Worm (Caenorhabditis elegans) whole organism, mixed stage, embryonic: ENCODE data around the gene F54D5.15.

Source experiments
- nhr-2 ChIP-seq: fragments of 150-350 bp; optimal IDR thresholded peaks from 2 replicates; lab custom pipeline; 2014; ENCODE audit warnings: missing biosample characterization, missing genetic modification characterization
- nhr-28 ChIP-seq: fragments of 150-350 bp; optimal IDR thresholded peaks from 2 replicates; lab custom pipeline; 2014; ENCODE audit warnings: missing biosample characterization, missing genetic modification characterization
- snpc-4 ChIP-seq: fragments of 150-350 bp; optimal IDR thresholded peaks from 2 replicates; lab custom pipeline; 2014; ENCODE audit warnings: missing biosample characterization, missing genetic modification characterization
- unc-62 ChIP-seq: fragments of 150-350 bp; optimal IDR thresholded peaks from 2 replicates; lab custom pipeline; 2014; ENCODE audit warnings: missing biosample characterization, missing genetic modification reagents, missing genetic modification characterization
- ztf-11 ChIP-seq: fragments of 150-350 bp; optimal IDR thresholded peaks from 2 replicates; lab custom pipeline; 2014; ENCODE audit warnings: missing biosample characterization, missing genetic modification characterization

DNA sequence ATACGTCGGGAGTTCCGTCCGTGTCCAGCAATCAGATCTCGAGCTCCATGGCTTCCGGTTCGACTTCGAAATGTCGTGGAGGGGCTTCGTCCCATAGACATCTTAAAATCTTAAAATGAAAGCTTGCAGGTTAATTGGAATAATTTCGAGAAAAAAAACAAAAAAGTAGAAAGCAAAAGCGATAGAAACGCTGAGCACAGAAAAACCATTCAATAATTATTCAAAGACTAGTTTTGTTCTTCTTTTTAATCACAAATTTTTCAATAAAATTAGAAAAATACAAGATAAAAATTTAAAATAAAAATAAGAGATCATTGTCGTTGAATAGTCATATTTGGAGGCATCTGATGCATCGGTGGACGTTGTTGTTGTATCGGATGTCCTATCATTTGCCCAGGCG lies 37.1 kb downstream of the F54D5.15 start, which contains the start of gene age-1:
- TF ChIP-seq ztf-11 (tag; lab: Kevin White, UChicago), result no peak
- TF ChIP-seq snpc-4 (tag; lab: Kevin White, UChicago), result no peak
- no peak for TF ChIP-seq nhr-28 (tag; lab: Kevin White, UChicago)
- no peak for TF ChIP-seq nhr-2 (tag; lab: Kevin White, UChicago)
- TF ChIP-seq unc-62 (GFP tag; lab: Kevin White, UChicago), result no peak
